Worm (Caenorhabditis elegans): Measurements from ENCODE around the gene sur-7.

The sur-7 gene

ce11 chrX:16354598-16355211, 21.7 kb upstream of the sur-7 start, which contains the start of gene nhr-28:
TSS of gene nhr-28 (plus strand) at chrX:16354976.
- TF ChIP-seq fkh-3 (tag; optimal IDR thresholded peaks at IDR 0.05) (no peak), F23B12.7 (tag; optimal IDR thresholded peaks at IDR 0.05; ENCODE audit: insufficient read depth) (no peak), let-607 (tag; optimal IDR thresholded peaks at IDR 0.05) (no peak), aptf-3 (GFP tag; IDR thresholded peaks at IDR 0.05) (no peak), F52B5.7 (tag; optimal IDR thresholded peaks at IDR 0.05) (no peak), nhr-27 (tag; optimal IDR thresholded peaks at IDR 0.05) (no peak), madf-10 (tag; optimal IDR thresholded peaks at IDR 0.05) (no peak), ztf-28 (GFP tag; IDR thresholded peaks at IDR 0.05) (no peak), dpl-1 (GFP tag; optimal IDR thresholded peaks at IDR 0.05) (no peak), B0035.1 (tag; optimal IDR thresholded peaks at IDR 0.05) (no peak), egl-44 (GFP tag; IDR thresholded peaks at IDR 0.05) (no peak), F10E7.11 (tag; optimal IDR thresholded peaks at IDR 0.05) (no peak)

- no peak for TF ChIP-seq ceh-79 (tag; optimal IDR thresholded peaks at IDR 0.05)
- no peak for TF ChIP-seq nhr-179 (tag; optimal IDR thresholded peaks at IDR 0.05)
- TF ChIP-seq attf-3 (GFP tag; conservative IDR thresholded peaks at IDR 0.05) = no peak
- no peak for TF ChIP-seq snpc-3.4 (tag; optimal IDR thresholded peaks at IDR 0.05)
- no peak for TF ChIP-seq F23B12.7 (tag; optimal IDR thresholded peaks at IDR 0.05; ENCODE audit: insufficient read depth)
- TF ChIP-seq F33H1.4 (GFP tag; IDR thresholded peaks at IDR 0.05) = no peak
These were observed 20.0 kb upstream of the sur-7 start for ce11 chrX:16356341-16356740.

- TF ChIP-seq xnd-1 (tag; optimal IDR thresholded peaks at IDR 0.05) (no peak), snpc-1.1 (tag; optimal IDR thresholded peaks at IDR 0.05; ENCODE audit: insufficient read depth) (peak; percentile 78), madf-6 (GFP tag; IDR thresholded peaks at IDR 0.05) (no peak), mcd-1 (GFP tag; IDR thresholded peaks at IDR 0.05) (peak; percentile 15; the same call in 1 of the 2 replicates), snpc-4 (GFP tag; optimal IDR thresholded peaks at IDR 0.05) (peak; percentile 74), snpc-4 (tag; optimal IDR thresholded peaks at IDR 0.05) (peak; percentile 40 to 94 (median 70)), D2030.7 (GFP tag; IDR thresholded peaks at IDR 0.05) (no peak), ceh-100 (GFP tag; IDR thresholded peaks at IDR 0.05) (no peak), attf-6 (GFP tag; IDR thresholded peaks at IDR 0.05) (0 out of 2 replicates have a peak, but pooled peaks have one; percentile 43), nfya-1 (tag; optimal IDR thresholded peaks at IDR 0.05; ENCODE audit: borderline replicate concordance, insufficient read depth) (no peak), rpc-1 (optimal IDR thresholded peaks at IDR 0.05) (no peak), rpc-1 (tag; optimal IDR thresholded peaks at IDR 0.05) (no peak), snpc-3.4 (tag; optimal IDR thresholded peaks at IDR 0.05) (peak; percentile 69), rcor-1 (GFP tag; IDR thresholded peaks at IDR 0.05) (peak; percentile 16; the same call in 1 of the 2 replicates), ztf-25 (GFP tag; IDR thresholded peaks at IDR 0.05) (0 out of 2 replicates have a peak, but pooled peaks have one; percentile 23), madf-3 (GFP tag; IDR thresholded peaks at IDR 0.05) (0 out of 2 replicates have a peak, but pooled peaks have one; percentile 54), hmg-1.2 (GFP tag; IDR thresholded peaks at IDR 0.05) (peak; percentile 20; the same call in 1 of the 2 replicates), pbrm-1 (GFP tag; IDR thresholded peaks at IDR 0.05) (0 out of 2 replicates have a peak, but pooled peaks have one; percentile 6)
These were observed 18.9 kb upstream of the sur-7 start for ce11 chrX:16357531-16357930.
